Worm (Caenorhabditis elegans): ENCODE measurements around the gene srh-290.

- TF ChIP-seq aly-2 (tag; optimal IDR thresholded peaks at IDR 0.05) (no peak), Y55F3AM.14 (GFP tag; optimal IDR thresholded peaks at IDR 0.05) (no peak), unc-39 (tag; optimal IDR thresholded peaks at IDR 0.05) (no peak), snpc-4 (tag; optimal IDR thresholded peaks at IDR 0.05) (no peak), ama-1 (optimal IDR thresholded peaks at IDR 0.05) (no peak), elt-1 (tag; optimal IDR thresholded peaks at IDR 0.05) (no peak), gmeb-1 (tag; optimal IDR thresholded peaks at IDR 0.05) (no peak), zag-1 (tag; optimal IDR thresholded peaks at IDR 0.05) (no peak), ztf-1 (GFP tag; conservative IDR thresholded peaks at IDR 0.05) (no peak), ztf-4 (tag; optimal IDR thresholded peaks at IDR 0.05) (no peak)
Measured at ce11 chrV:17783542-17783941, 6.7 kb upstream of the srh-290 start, which contains the start of gene srab-12.

All from whole organism, L2 larva.